Fruit fly (Drosophila melanogaster) whole organism, embryonic: Measurements from ENCODE around the gene CG17841.
A peak's percentile ranks its signal among the peaks of the same experiment; 100 is the strongest.

Source experiments
- Adf1 ChIP-seq: fragments of 200-800 bp; sonication (Bioruptor generic); IDR thresholded peaks from 2 replicates; pipeline ENCODE4 v1.3.6; 2022; ENCODE audit warnings: missing biosample characterization, missing genetic modification characterization
- Atf-2 ChIP-seq: fragments of 200-800 bp; sonication (Bioruptor generic); optimal IDR thresholded peaks from 2 replicates; lab custom pipeline; 2016; ENCODE audit warnings: missing biosample characterization, missing genetic modification characterization
- Awh ChIP-seq: fragments of 200-800 bp; sonication (Bioruptor generic); IDR thresholded peaks from 2 replicates; pipeline ENCODE4, ENCODE4 v1.3.6; 2022; ENCODE audit warnings: missing biosample characterization, missing genetic modification characterization
- CG1024 ChIP-seq: fragments of 200-800 bp; sonication (Bioruptor generic); IDR thresholded peaks from 2 replicates; pipeline ENCODE4 v1.3.6; 2022; ENCODE audit warnings: missing biosample characterization, missing genetic modification characterization
- CG10565 ChIP-seq: fragments of 200-800 bp; sonication (Bioruptor generic); optimal IDR thresholded peaks from 3 replicates; lab custom pipeline; 2016; ENCODE audit warnings: missing biosample characterization, mild to moderate bottlenecking, missing genetic modification characterization
- CG12769 ChIP-seq: fragments of 200-800 bp; sonication (Bioruptor generic); optimal IDR thresholded peaks from 2 replicates; lab custom pipeline; 2019; ENCODE audit warnings: missing biosample characterization, mild to moderate bottlenecking, missing genetic modification characterization, moderate library complexity
- CG13287 ChIP-seq: fragments of 200-800 bp; sonication (Bioruptor generic); IDR thresholded peaks from 2 replicates; pipeline ENCODE4 v1.3.6; 2022; ENCODE audit warnings: missing biosample characterization, missing genetic modification characterization; ENCODE audit not compliant: partially characterized antibody
- CG13894 ChIP-seq: fragments of 200-800 bp; sonication (Bioruptor generic); optimal IDR thresholded peaks from 3 replicates; lab custom pipeline; 2018; ENCODE audit warnings: missing biosample characterization, mild to moderate bottlenecking, missing genetic modification characterization, moderate library complexity
- CG17829 ChIP-seq: fragments of 200-800 bp; optimal IDR thresholded peaks from 2 replicates; lab custom pipeline; 2019; ENCODE audit warnings: missing biosample characterization, mild to moderate bottlenecking, missing genetic modification characterization, moderate library complexity
- CG2875 ChIP-seq: fragments of 200-800 bp; sonication (Bioruptor generic); optimal IDR thresholded peaks from 2 replicates; lab custom pipeline; 2017; ENCODE audit warnings: missing biosample characterization, mild to moderate bottlenecking, missing genetic modification characterization, missing genetic modification reagents
- CG3065 ChIP-seq: fragments of 200-800 bp; sonication (Bioruptor generic); optimal IDR thresholded peaks from 2 replicates; lab custom pipeline; 2016; ENCODE audit warnings: missing biosample characterization, missing genetic modification characterization
- CG31441 ChIP-seq: fragments of 200-800 bp; sonication (Bioruptor generic); IDR thresholded peaks from 2 replicates; pipeline ENCODE4 v1.3.6; 2022; ENCODE audit warnings: missing biosample characterization, missing genetic modification characterization
- CG3847 ChIP-seq: fragments of 200-800 bp; sonication (Bioruptor generic); IDR thresholded peaks from 2 replicates; pipeline ENCODE4 v1.3.6; 2022; ENCODE audit warnings: missing biosample characterization, missing genetic modification characterization
- CG42726 ChIP-seq: fragments of 200-800 bp; sonication (Bioruptor generic); IDR thresholded peaks from 2 replicates; pipeline ENCODE4 v1.3.6; 2022; ENCODE audit warnings: missing biosample characterization, missing genetic modification characterization; ENCODE audit not compliant: partially characterized antibody
- CG4617 ChIP-seq: fragments of 200-800 bp; sonication (Bioruptor generic); optimal IDR thresholded peaks from 3 replicates; lab custom pipeline; 2016; ENCODE audit warnings: missing biosample characterization, missing genetic modification characterization, borderline replicate concordance
- CG5180 ChIP-seq: fragments of 200-800 bp; sonication (Bioruptor generic); optimal IDR thresholded peaks from 3 replicates; lab custom pipeline; 2017; ENCODE audit warnings: missing biosample characterization, missing genetic modification characterization, mild to moderate bottlenecking, moderate library complexity, missing genetic modification reagents
- CG6683 ChIP-seq: fragments of 200-800 bp; sonication (Bioruptor generic); optimal IDR thresholded peaks from 2 replicates; lab custom pipeline; 2017; ENCODE audit warnings: missing biosample characterization, mild to moderate bottlenecking, missing genetic modification characterization, missing genetic modification reagents
- CG6854 ChIP-seq: fragments of 200-800 bp; sonication (Bioruptor generic); optimal IDR thresholded peaks from 3 replicates; lab custom pipeline; 2017; ENCODE audit warnings: missing biosample characterization, mild to moderate bottlenecking, missing genetic modification characterization
- CG7372 ChIP-seq: fragments of 200-800 bp; sonication (Bioruptor generic); IDR thresholded peaks from 2 replicates; pipeline ENCODE4 v1.3.6; 2022; ENCODE audit warnings: missing biosample characterization, missing genetic modification characterization
- CG8290 ChIP-seq, 3 experiments: fragments of 200-800 bp; sonication (Bioruptor generic); optimal IDR thresholded peaks; 2 replicates each; lab custom pipeline; 2016 to 2019; ENCODE audit warnings: missing biosample characterization in 3 of 3, missing genetic modification characterization in 3 of 3, mild to moderate bottlenecking in 2 of 3, moderate library complexity in 1 of 3
- CG9437 ChIP-seq: fragments of 200-800 bp; sonication (Bioruptor generic); optimal IDR thresholded peaks from 2 replicates; lab custom pipeline; 2018; ENCODE audit warnings: missing biosample characterization, mild to moderate bottlenecking, missing genetic modification characterization
- CG9727 ChIP-seq: fragments of 200-800 bp; sonication (Bioruptor generic); optimal IDR thresholded peaks from 3 replicates; lab custom pipeline; 2017; ENCODE audit warnings: missing biosample characterization, mild to moderate bottlenecking, missing genetic modification characterization
- CTCF ChIP-seq: fragments of 200-800 bp; sonication (Bioruptor generic); optimal IDR thresholded peaks from 2 replicates; lab custom pipeline; 2017; ENCODE audit warnings: missing biosample characterization, mild to moderate bottlenecking, missing genetic modification characterization, moderate library complexity
- CkIIα-i1 ChIP-seq: fragments of 200-800 bp; sonication (Bioruptor generic); IDR thresholded peaks from 2 replicates; pipeline ENCODE4 v1.3.6; 2022; ENCODE audit warnings: missing biosample characterization, missing genetic modification characterization
- CoRest ChIP-seq: fragments of 200-800 bp; sonication (Bioruptor generic); optimal IDR thresholded peaks from 3 replicates; lab custom pipeline; 2018; ENCODE audit warnings: missing biosample characterization, mild to moderate bottlenecking, missing genetic modification characterization, moderate library complexity
- Deaf1 ChIP-seq: fragments of 200-800 bp; optimal IDR thresholded peaks from 3 replicates; lab custom pipeline; 2019; ENCODE audit warnings: missing biosample characterization, mild to moderate bottlenecking, missing genetic modification characterization, moderate library complexity
- Eip74EF ChIP-seq, 2 experiments: fragments of 200-800 bp in 1 of 2; fragments of >200 bp in 1 of 2; sonication (Bioruptor generic) in 1 of 2; optimal IDR thresholded peaks; 2 replicates each; lab custom pipeline; 2017 to 2019; ENCODE audit warnings: missing biosample characterization in 2 of 2, missing genetic modification characterization in 2 of 2, mild to moderate bottlenecking in 1 of 2, moderate library complexity in 1 of 2
- Gsc ChIP-seq: fragments of 200-800 bp; sonication (Bioruptor generic); IDR thresholded peaks from 2 replicates; pipeline ENCODE4 v1.3.6; 2022; ENCODE audit warnings: missing biosample characterization, missing genetic modification characterization
- HHEX ChIP-seq: fragments of 200-800 bp; sonication (Bioruptor generic); optimal IDR thresholded peaks from 3 replicates; lab custom pipeline; 2017; ENCODE audit warnings: missing biosample characterization, mild to moderate bottlenecking, missing genetic modification characterization, missing genetic modification reagents
- Mad ChIP-seq: fragments of 200-800 bp; sonication (Bioruptor generic); optimal IDR thresholded peaks from 2 replicates; lab custom pipeline; 2016; ENCODE audit warnings: missing biosample characterization, missing genetic modification characterization
- Vsx1 ChIP-seq: fragments of 200-800 bp; sonication (Bioruptor generic); optimal IDR thresholded peaks from 2 replicates; lab custom pipeline; 2017; ENCODE audit warnings: missing biosample characterization, mild to moderate bottlenecking, missing genetic modification characterization, missing genetic modification reagents
- Xbp1 ChIP-seq: fragments of 200-800 bp; sonication (Bioruptor generic); optimal IDR thresholded peaks from 3 replicates; lab custom pipeline; 2016; ENCODE audit warnings: missing biosample characterization, mild to moderate bottlenecking, missing genetic modification characterization
- Xrp1 ChIP-seq: fragments of 200-800 bp; sonication (Bioruptor generic); IDR thresholded peaks from 2 replicates; pipeline ENCODE4 v1.3.6; 2022; ENCODE audit warnings: missing biosample characterization, missing genetic modification characterization
- abd-A ChIP-seq: fragments of 200-800 bp; sonication (Bioruptor generic); optimal IDR thresholded peaks from 3 replicates; lab custom pipeline; 2019; ENCODE audit warnings: missing biosample characterization, mild to moderate bottlenecking, missing genetic modification characterization, moderate library complexity
- ara ChIP-seq: fragments of 200-800 bp; sonication (Bioruptor generic); IDR thresholded peaks from 2 replicates; pipeline ENCODE4 v1.3.6; 2022; ENCODE audit warnings: missing biosample characterization, missing genetic modification characterization
- bab2 ChIP-seq: fragments of 200-800 bp; sonication (Bioruptor generic); optimal IDR thresholded peaks from 2 replicates; lab custom pipeline; 2016; ENCODE audit warnings: missing biosample characterization, missing genetic modification characterization
- cas ChIP-seq: fragments of 200-800 bp; sonication (Bioruptor generic); IDR thresholded peaks from 2 replicates; pipeline ENCODE4 v1.3.6; 2022; ENCODE audit warnings: missing biosample characterization, missing genetic modification characterization
- chinmo ChIP-seq: fragments of 200-800 bp; sonication (Bioruptor generic); IDR thresholded peaks from 4 replicates; pipeline ENCODE4 v1.3.6; 2022; ENCODE audit warnings: missing biosample characterization, missing genetic modification characterization; ENCODE audit not compliant: partially characterized antibody
- chn ChIP-seq: fragments of 200-800 bp; sonication (Bioruptor generic); optimal IDR thresholded peaks from 2 replicates; lab custom pipeline; 2016; ENCODE audit warnings: missing biosample characterization, missing genetic modification characterization
- dati ChIP-seq: fragments of 200-800 bp; sonication (Bioruptor generic); IDR thresholded peaks from 2 replicates; pipeline ENCODE4 v1.3.6; 2022; ENCODE audit warnings: missing biosample characterization, missing genetic modification characterization
- fu2 ChIP-seq: fragments of 200-800 bp; sonication (Bioruptor generic); optimal IDR thresholded peaks from 2 replicates; lab custom pipeline; 2016; ENCODE audit warnings: missing biosample characterization, missing genetic modification characterization
- grn ChIP-seq: fragments of 200-800 bp; sonication (Bioruptor generic); optimal IDR thresholded peaks from 3 replicates; lab custom pipeline; 2017; ENCODE audit warnings: missing biosample characterization, missing genetic modification characterization
- kay ChIP-seq: fragments of 200-800 bp; sonication (Bioruptor generic); optimal IDR thresholded peaks from 2 replicates; lab custom pipeline; 2016; ENCODE audit warnings: missing biosample characterization, missing genetic modification characterization
- lilli ChIP-seq: fragments of 200-800 bp; sonication (Bioruptor generic); optimal IDR thresholded peaks from 3 replicates; lab custom pipeline; 2016; ENCODE audit warnings: missing biosample characterization, missing genetic modification characterization
- p53 ChIP-seq: fragments of 200-800 bp; sonication (Bioruptor generic); optimal IDR thresholded peaks from 2 replicates; lab custom pipeline; 2016; ENCODE audit warnings: missing biosample characterization, missing genetic modification characterization
- psq ChIP-seq: fragments of 200-800 bp; sonication (Bioruptor generic); optimal IDR thresholded peaks from 2 replicates; lab custom pipeline; 2017; ENCODE audit warnings: missing biosample characterization, missing genetic modification characterization
- sens ChIP-seq: fragments of 200-800 bp; sonication (Bioruptor generic); peaks from one replicate; lab custom pipeline; 2016; ENCODE audit warnings: missing biosample characterization, missing genetic modification characterization
- so ChIP-seq: fragments of 200-800 bp; sonication (Bioruptor generic); IDR thresholded peaks from 3 replicates; pipeline ENCODE4 v1.3.6; 2022; ENCODE audit warnings: missing biosample characterization, missing genetic modification characterization
- stc ChIP-seq: fragments of 200-800 bp; sonication (Bioruptor generic); IDR thresholded peaks from 2 replicates; pipeline ENCODE4 v1.3.6; 2022; ENCODE audit warnings: missing biosample characterization, missing genetic modification characterization
- vfl ChIP-seq: fragments of 200-800 bp; sonication (Bioruptor generic); optimal IDR thresholded peaks from 2 replicates; lab custom pipeline; 2016; ENCODE audit warnings: missing biosample characterization, missing genetic modification characterization

Gene CG17841

DNA sequence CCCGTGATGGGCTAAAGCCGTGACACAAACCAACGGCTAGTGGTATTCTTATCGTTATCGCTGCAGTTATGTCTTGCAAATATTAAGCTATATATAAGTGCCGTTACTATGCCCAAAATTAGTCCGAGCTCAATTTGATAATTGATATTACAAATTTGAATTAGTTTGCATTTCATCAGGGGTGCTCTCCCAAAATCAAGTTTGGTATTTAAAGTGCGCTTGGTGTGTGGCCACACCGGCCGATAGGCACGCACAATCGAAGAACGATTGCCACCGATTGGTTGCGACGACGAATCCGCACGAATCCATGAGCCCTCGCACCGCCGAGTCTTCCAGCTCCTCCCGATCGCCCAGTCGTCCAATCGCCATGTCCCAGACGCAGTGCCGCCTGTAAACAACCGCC lies at the start of gene CG17841 (continued):
- no peak for TF ChIP-seq Xbp1
- no peak for TF ChIP-seq HHEX (GFP tag; lab: Kevin White, UChicago)
- TF ChIP-seq CG17829: peak; percentile 3
- TF ChIP-seq CG1024 (GFP tag; lab: Robert Waterston, UW): no peak
- TF ChIP-seq CG9727 (GFP tag; lab: Kevin White, UChicago): no peak
- no peak for TF ChIP-seq CG6683 (GFP tag; lab: Kevin White, UChicago)
- TF ChIP-seq Gsc: no peak
- no peak for TF ChIP-seq cas
- no peak for TF ChIP-seq Mad (GFP tag; lab: Kevin White, UChicago)
- TF ChIP-seq CG42726: no peak
- TF ChIP-seq CG10565: no peak
- no peak for TF ChIP-seq CG31441
- no peak for TF ChIP-seq CG5180 (GFP tag; lab: Kevin White, UChicago)
- TF ChIP-seq CkIIα-i1: no peak
- TF ChIP-seq kay (GFP tag; lab: Kevin White, UChicago): no peak
- TF ChIP-seq psq: no peak
- no peak for TF ChIP-seq CG3065 (GFP tag; lab: Kevin White, UChicago)
- TF ChIP-seq bab2 (GFP tag; lab: Kevin White, UChicago): no peak
- no peak for TF ChIP-seq stc (GFP tag; lab: Robert Waterston, UW)

DNA sequence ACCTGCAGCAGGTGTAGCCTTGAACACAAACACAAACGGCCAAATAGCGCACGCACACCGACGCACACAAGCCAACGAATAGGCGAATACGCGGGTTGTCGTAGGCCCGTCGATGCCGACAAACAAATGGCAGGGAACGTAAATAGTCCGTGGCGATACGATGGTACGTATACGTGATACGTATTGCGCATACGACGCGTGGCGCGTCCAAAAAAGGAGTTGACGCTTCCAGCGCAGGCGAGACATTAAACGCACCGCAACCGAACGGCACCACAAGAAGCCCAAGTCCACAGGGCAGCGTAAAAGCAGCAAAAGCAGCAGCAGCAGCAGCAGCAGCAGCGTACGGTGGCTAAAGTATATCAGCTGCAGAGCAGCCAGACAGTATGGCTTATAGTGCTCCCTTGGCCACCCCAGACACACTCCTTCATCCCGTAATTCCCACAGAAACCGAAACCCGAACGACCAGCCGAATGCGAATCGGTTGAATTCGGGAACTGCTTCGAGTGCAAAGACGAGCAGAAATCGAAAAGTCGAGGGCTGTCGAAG lies 49.4 kb upstream of the CG17841 start:
- no peak for TF ChIP-seq chn (GFP tag; lab: Kevin White, UChicago)
- peak; percentile 9 for TF ChIP-seq abd-A (tag; lab: Kevin White, UChicago)
- peak; percentile 69; the same call in 1 of the 2 replicates for TF ChIP-seq Adf1 (GFP tag; lab: Robert Waterston, UW)
- no peak for TF ChIP-seq Gsc
- no peak for TF ChIP-seq CG2875 (GFP tag; lab: Kevin White, UChicago)
- TF ChIP-seq CG12769 (tag; lab: Kevin White, UChicago): peak; percentile 70
- peak; percentile 41 for TF ChIP-seq CG9437
- no peak for TF ChIP-seq chinmo
- no peak for TF ChIP-seq Vsx1 (GFP tag; lab: Kevin White, UChicago)
- 0 out of 2 replicates have a peak, but pooled peaks have one; percentile 15 for TF ChIP-seq ara
- no peak for TF ChIP-seq CG6854 (GFP tag; lab: Kevin White, UChicago)
- TF ChIP-seq Eip74EF (GFP tag; optimal IDR thresholded peaks at IDR 0.05; lab: Kevin White, UChicago): no peak
- no peak for TF ChIP-seq CG4617 (GFP tag; lab: Kevin White, UChicago)
- TF ChIP-seq CG3847: no peak
- peak; percentile 55 for TF ChIP-seq CG7372 (GFP tag; lab: Robert Waterston, UW)
- TF ChIP-seq so (GFP tag; lab: Robert Waterston, UW): peak; percentile 51; the same call in 1 of the 3 replicates
- peak; percentile 8 for TF ChIP-seq lilli (GFP tag; lab: Kevin White, UChicago)
- TF ChIP-seq CG13894: peak; percentile 60
- peak; percentile 96 for TF ChIP-seq Deaf1 (tag; lab: Kevin White, UChicago)

DNA sequence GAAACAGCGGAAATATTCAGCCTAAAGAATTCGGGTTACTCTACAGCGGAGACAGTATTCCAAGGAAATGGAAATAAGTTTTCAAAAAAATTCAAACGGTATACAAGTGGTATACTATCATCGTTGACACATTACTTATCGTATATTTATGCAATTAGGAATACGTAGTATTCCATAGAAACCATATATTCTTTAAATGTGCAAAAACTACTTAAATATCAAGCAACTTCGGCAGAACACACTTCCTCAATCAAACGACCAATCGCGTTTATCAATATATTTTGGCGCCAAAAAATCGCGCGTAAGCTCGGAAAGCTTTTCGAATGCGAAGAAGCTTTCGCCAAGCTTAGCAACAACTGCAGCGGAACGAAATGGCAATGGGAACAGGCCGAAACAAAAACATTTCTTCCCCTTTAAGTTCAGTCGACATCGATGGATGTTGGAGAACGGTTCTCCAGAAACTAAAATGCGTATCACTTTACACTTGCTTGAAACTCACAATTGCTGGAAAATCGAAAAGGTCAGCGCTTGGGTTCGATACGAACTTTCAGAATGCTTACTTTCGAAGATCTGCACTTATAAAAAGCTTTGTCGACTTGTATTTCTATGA lies 48.8 kb upstream of the CG17841 start:
- peak; percentile 23; the same call in 1 of the 2 replicates for TF ChIP-seq CG13287 (GFP tag; lab: Robert Waterston, UW)
- no peak for TF ChIP-seq fu2 (GFP tag; lab: Kevin White, UChicago)
- no peak for TF ChIP-seq CG8290 (GFP tag; optimal IDR thresholded peaks at IDR 0.05; lab: Kevin White, UChicago)
- peak in 1 of 2 experiments; percentile 42 for TF ChIP-seq CG8290 (tag; optimal IDR thresholded peaks at IDR 0.05; lab: Kevin White, UChicago)
- no peak for TF ChIP-seq Xrp1 (GFP tag; lab: Robert Waterston, UW)
- no peak for TF ChIP-seq p53 (GFP tag; lab: Kevin White, UChicago)
- peak; percentile 3 for TF ChIP-seq CoRest (tag; lab: Kevin White, UChicago)
- no peak for TF ChIP-seq Atf-2 (GFP tag; lab: Kevin White, UChicago)
- peak; percentile 71 for TF ChIP-seq sens
- no peak for TF ChIP-seq Awh (GFP tag; lab: Robert Waterston, UW)
- no peak for TF ChIP-seq vfl
- no peak for TF ChIP-seq CG17829
- peak; percentile 79 for TF ChIP-seq CG12769 (tag; lab: Kevin White, UChicago)
- peak; percentile 43 for TF ChIP-seq CTCF (GFP tag; lab: Kevin White, UChicago)
- TF ChIP-seq grn (GFP tag; lab: Kevin White, UChicago): no peak
- peak; percentile 12 for TF ChIP-seq lilli (GFP tag; lab: Kevin White, UChicago)
- no peak for TF ChIP-seq dati
